Worm (Caenorhabditis elegans): ENCODE measurements around the gene srz-32.

Gene srz-32

DNA sequence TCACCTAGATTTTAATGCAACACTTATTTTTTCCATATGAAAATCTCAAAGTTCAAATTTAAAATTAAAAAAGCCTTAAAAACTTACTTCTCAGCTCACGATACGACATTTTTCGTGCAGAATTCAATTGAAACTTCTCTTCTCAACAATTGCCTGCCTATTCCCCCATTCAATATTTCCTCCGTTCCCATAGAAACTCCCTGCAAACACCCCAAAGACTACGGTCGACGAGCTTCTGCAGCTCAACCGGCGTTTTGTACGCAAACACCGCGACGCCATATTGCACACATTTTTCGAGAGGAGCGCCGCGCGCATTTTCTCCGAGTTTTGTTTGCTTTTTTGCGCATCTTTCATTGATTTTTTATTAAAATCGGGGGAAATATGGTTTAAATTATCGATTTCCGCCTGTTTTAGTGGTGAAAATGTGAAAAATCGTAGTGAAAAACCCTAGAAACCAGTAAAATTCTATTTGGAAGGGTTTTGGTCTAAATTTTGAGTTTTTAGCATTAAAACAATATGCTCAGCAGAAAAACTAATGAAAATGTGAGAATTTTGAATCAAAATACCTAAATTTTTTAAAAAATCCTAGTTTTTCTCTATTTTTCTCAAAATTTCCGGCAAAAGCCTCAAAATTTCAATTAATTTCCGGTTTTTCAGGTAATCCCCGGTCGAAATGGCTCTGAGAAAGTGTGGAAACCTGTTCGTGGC, 37.0 kb upstream of the srz-32 start, which contains the start of the genes dyf-3 and pdhb-1:
dyf-3 (minus strand) TSS at position 217 of the 708 bp plus-strand sequence.
pdhb-1 (plus strand) TSS at position 658 of the 708 bp plus-strand sequence.
- TF ChIP-seq ztf-11 (tag; optimal IDR thresholded peaks at IDR 0.05) (no peak), hmg-11 (tag; optimal IDR thresholded peaks at IDR 0.05) (peak; percentile 58), nhr-76 (tag; optimal IDR thresholded peaks at IDR 0.05) (no peak), fkh-10 (GFP tag; optimal IDR thresholded peaks at IDR 0.05) (no peak), elt-2 (tag; optimal IDR thresholded peaks at IDR 0.05) (peak; percentile 28), nhr-237 (tag; optimal IDR thresholded peaks at IDR 0.05) (no peak), nhr-25 (tag; optimal IDR thresholded peaks at IDR 0.05) (no peak), daf-12 (tag; optimal IDR thresholded peaks at IDR 0.05) (no peak), ama-1 (optimal IDR thresholded peaks at IDR 0.05) (no peak), nfya-1 (tag; optimal IDR thresholded peaks at IDR 0.05; ENCODE audit: insufficient read depth) (peak; percentile 65), unc-39 (tag; optimal IDR thresholded peaks at IDR 0.05) (no peak), ztf-4 (tag; optimal IDR thresholded peaks at IDR 0.05) (no peak), ceh-16 (tag; optimal IDR thresholded peaks at IDR 0.05) (no peak), eor-1 (tag; optimal IDR thresholded peaks at IDR 0.05) (no peak), pha-4 (tag; optimal IDR thresholded peaks at IDR 0.05) (peak; percentile 37), mml-1 (tag; optimal IDR thresholded peaks at IDR 0.05) (no peak), nhr-12 (tag; optimal IDR thresholded peaks at IDR 0.05) (no peak), lin-15B (tag; optimal IDR thresholded peaks at IDR 0.05) (peak; percentile 33), elt-3 (tag; optimal IDR thresholded peaks at IDR 0.05) (no peak), aly-2 (tag; optimal IDR thresholded peaks at IDR 0.05) (no peak)

ce11 chrIV:3400941-3401340, 35.2 kb upstream of the srz-32 start:
- TF ChIP-seq ceh-16 (tag; optimal IDR thresholded peaks at IDR 0.05), result no peak
- TF ChIP-seq nhr-23 (tag; optimal IDR thresholded peaks at IDR 0.05), result no peak
- peak; percentile 83 for TF ChIP-seq elt-2 (tag; optimal IDR thresholded peaks at IDR 0.05)
- TF ChIP-seq pqm-1 (tag; optimal IDR thresholded peaks at IDR 0.05), result peak; percentile 90
- TF ChIP-seq lin-39 (tag; optimal IDR thresholded peaks at IDR 0.05), result no peak
- TF ChIP-seq sea-2 (GFP tag; optimal IDR thresholded peaks at IDR 0.05), result no peak
- peak; percentile 27 for TF ChIP-seq pha-4 (tag; optimal IDR thresholded peaks at IDR 0.05)

DNA sequence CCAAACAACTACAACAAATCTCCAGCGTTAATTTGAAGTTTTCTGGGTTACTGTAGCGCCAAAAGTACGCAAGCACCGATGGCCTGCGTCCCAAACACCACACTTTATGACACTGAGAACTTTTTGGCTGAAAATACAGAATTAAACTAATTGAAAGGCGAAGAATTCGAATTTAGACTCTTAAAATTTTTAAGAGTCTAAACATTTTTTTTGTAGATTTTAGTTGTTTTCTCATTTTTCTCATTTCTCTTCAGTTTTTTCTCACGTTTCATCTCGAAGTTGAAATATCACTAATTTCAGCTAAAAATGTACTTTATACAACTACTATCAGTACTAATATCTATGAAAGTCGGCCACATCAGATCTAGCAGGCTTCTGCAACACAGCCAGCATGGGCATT, 20.7 kb upstream of the srz-32 start, which contains the start of gene lgc-9:
lgc-9 (plus strand) TSS at position 301 of the 400 bp plus-strand sequence.
- TF ChIP-seq lin-15B (tag; optimal IDR thresholded peaks at IDR 0.05) (no peak), eor-1 (tag; optimal IDR thresholded peaks at IDR 0.05) (no peak), egl-27 (tag; optimal IDR thresholded peaks at IDR 0.05) (no peak), R02D3.7 (tag; optimal IDR thresholded peaks at IDR 0.05) (no peak), unc-62 (GFP tag; optimal IDR thresholded peaks at IDR 0.05) (no peak), nhr-237 (tag; optimal IDR thresholded peaks at IDR 0.05) (no peak), elt-1 (tag; optimal IDR thresholded peaks at IDR 0.05) (no peak), daf-12 (tag; optimal IDR thresholded peaks at IDR 0.05) (no peak), elt-2 (tag; optimal IDR thresholded peaks at IDR 0.05) (no peak), nhr-11 (tag; optimal IDR thresholded peaks at IDR 0.05) (no peak), ama-1 (optimal IDR thresholded peaks at IDR 0.05) (no peak), aly-2 (tag; optimal IDR thresholded peaks at IDR 0.05) (no peak), mdl-1 (tag; optimal IDR thresholded peaks at IDR 0.05) (no peak), lsy-12 (tag; optimal IDR thresholded peaks at IDR 0.05) (no peak), hmg-11 (tag; optimal IDR thresholded peaks at IDR 0.05) (no peak), ceh-16 (tag; optimal IDR thresholded peaks at IDR 0.05) (no peak), lin-39 (tag; optimal IDR thresholded peaks at IDR 0.05) (no peak), snpc-4 (tag; optimal IDR thresholded peaks at IDR 0.05) (no peak)

ce11 chrIV:3418741-3419140, 17.4 kb upstream of the srz-32 start:
- TF ChIP-seq nhr-43 (tag; optimal IDR thresholded peaks at IDR 0.05; ENCODE audit: poor library complexity, severe bottlenecking) (no peak), elt-1 (tag; optimal IDR thresholded peaks at IDR 0.05) (no peak), nhr-76 (tag; optimal IDR thresholded peaks at IDR 0.05) (no peak), snpc-4 (tag; optimal IDR thresholded peaks at IDR 0.05) (no peak), lsy-12 (tag; optimal IDR thresholded peaks at IDR 0.05) (no peak), ztf-11 (tag; optimal IDR thresholded peaks at IDR 0.05) (no peak), sea-2 (GFP tag; optimal IDR thresholded peaks at IDR 0.05) (no peak), lin-39 (tag; optimal IDR thresholded peaks at IDR 0.05) (no peak), ceh-28 (tag; optimal IDR thresholded peaks at IDR 0.05) (peak; percentile 39)

All from whole organism, L3 larva.